Worm (Caenorhabditis elegans) whole organism, midembryonic: Measurements from ENCODE around the gene T21E8.6.

Experiments used
- T22C8.4 ChIP-seq: fragments of 200-800 bp; sonication (Bioruptor generic); IDR thresholded peaks from 2 replicates; pipeline ENCODE4 v1.3.6; 2022; ENCODE audit warnings: missing genetic modification characterization, missing compliant biosample characterization
- flt-1 ChIP-seq: fragments of 200-800 bp; sonication (Bioruptor generic); IDR thresholded peaks from 2 replicates; pipeline ENCODE4 v1.3.6; 2022; ENCODE audit warnings: missing genetic modification characterization, missing compliant biosample characterization
- klf-2 ChIP-seq: fragments of 200-800 bp; sonication (Bioruptor generic); conservative IDR thresholded peaks from 2 replicates; pipeline ENCODE4 v1.3.6; 2022; ENCODE audit warnings: missing genetic modification reagents, missing genetic modification characterization, missing compliant biosample characterization
- ref-1 ChIP-seq: fragments of 200-800 bp; sonication (Bioruptor generic); conservative IDR thresholded peaks from 2 replicates; pipeline ENCODE4 v1.3.6; 2022; ENCODE audit warnings: missing genetic modification reagents, missing genetic modification characterization, missing compliant biosample characterization
- tab-1 ChIP-seq: fragments of 200-800 bp; sonication (Bioruptor generic); IDR thresholded peaks from 2 replicates; pipeline ENCODE4 v1.3.6; 2022; ENCODE audit warnings: missing genetic modification characterization, missing compliant biosample characterization
- ztf-23 ChIP-seq: fragments of 200-800 bp; sonication (Bioruptor generic); IDR thresholded peaks from 2 replicates; pipeline ENCODE4 v1.3.6; 2022; ENCODE audit warnings: missing genetic modification reagents, missing genetic modification characterization, missing compliant biosample characterization
- ztf-29 ChIP-seq: fragments of 200-800 bp; sonication (Bioruptor generic); IDR thresholded peaks from 2 replicates; pipeline ENCODE4 v1.3.6; 2022; ENCODE audit warnings: missing genetic modification reagents, missing genetic modification characterization, missing compliant biosample characterization

- TF ChIP-seq ztf-29 (no peak), ztf-23 (no peak), flt-1 (GFP tag; lab: Robert Waterston, UW) (no peak), klf-2 (no peak), tab-1 (GFP tag; lab: Robert Waterston, UW) (no peak), T22C8.4 (GFP tag; lab: Robert Waterston, UW) (no peak), ref-1 (GFP tag; lab: Robert Waterston, UW) (no peak)
Observed at ce11 chrX:10907418-10907817, 25.3 kb downstream of the T21E8.6 start.
